Fruit fly (Drosophila melanogaster): ENCODE measurements around the gene CG44085.

DNA sequence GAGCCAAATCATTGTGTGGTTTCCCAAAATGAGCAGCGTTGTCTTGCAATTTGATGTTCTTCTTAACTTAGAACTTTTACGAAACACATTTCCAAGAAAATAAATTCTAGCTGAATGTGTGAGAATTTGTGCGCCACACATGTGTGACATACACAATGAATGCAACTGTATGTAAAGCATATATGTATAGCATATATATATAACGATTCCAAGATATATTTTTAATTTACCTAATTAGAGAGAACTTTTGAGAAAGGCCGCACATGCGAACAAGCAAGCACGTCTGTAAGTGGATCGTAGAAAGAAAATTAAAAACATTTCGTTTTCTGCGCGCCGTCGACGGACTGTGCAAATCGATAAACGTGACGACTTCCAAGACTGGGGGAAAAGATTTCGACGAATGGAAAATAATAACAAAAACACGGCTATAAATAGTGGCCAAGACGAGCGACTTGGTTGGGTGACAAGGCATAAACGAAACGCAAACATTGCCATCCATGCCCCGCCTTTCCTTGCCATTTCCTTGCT lies 31.2 kb downstream of the CG44085 start:
- TF ChIP-seq fd96Ca (GFP tag; IDR thresholded peaks at IDR 0.05) (no peak), CG10348 (GFP tag; IDR thresholded peaks at IDR 0.05) (no peak), CG8159 (tag; optimal IDR thresholded peaks at IDR 0.05) (no peak), CG34367 (tag; optimal IDR thresholded peaks at IDR 0.05) (no peak)
